Worm (Caenorhabditis elegans): ENCODE measurements around the gene F08F8.7.

F08F8.7 gene

ce11 chrIII:7373802-7374435 lies 27.0 kb upstream of the F08F8.7 start:
- TF ChIP-seq T26A8.4 (GFP tag; IDR thresholded peaks at IDR 0.05) (peak; percentile 90), nhr-6 (tag; optimal IDR thresholded peaks at IDR 0.05) (no peak), F37D6.2 (tag; optimal IDR thresholded peaks at IDR 0.05) (no peak), fkh-10 (GFP tag; optimal IDR thresholded peaks at IDR 0.05) (no peak), unc-62 (GFP tag; optimal IDR thresholded peaks at IDR 0.05 in 1 of 2) (no peak), unc-62 (tag; optimal IDR thresholded peaks at IDR 0.05) (no peak), arid-1 (GFP tag; conservative IDR thresholded peaks at IDR 0.05) (0 out of 2 replicates have a peak, but pooled peaks have one; percentile 14), egl-43 (GFP tag; IDR thresholded peaks at IDR 0.05) (0 out of 2 replicates have a peak, but pooled peaks have one; percentile 22), nhr-25 (tag; optimal IDR thresholded peaks at IDR 0.05; ENCODE audit: borderline replicate concordance, insufficient read depth) (no peak), nhr-42 (GFP tag; IDR thresholded peaks at IDR 0.05) (0 out of 2 replicates have a peak, but pooled peaks have one; percentile 37), nhr-111 (GFP tag; optimal IDR thresholded peaks at IDR 0.05) (no peak), mdl-1 (tag; optimal IDR thresholded peaks at IDR 0.05) (no peak), T20F7.1 (GFP tag; optimal IDR thresholded peaks at IDR 0.05) (no peak), D1046.2 (GFP tag; IDR thresholded peaks at IDR 0.05) (no peak), ctbp-1 (GFP tag; IDR thresholded peaks at IDR 0.05) (0 out of 2 replicates have a peak, but pooled peaks have one; percentile 19)

DNA sequence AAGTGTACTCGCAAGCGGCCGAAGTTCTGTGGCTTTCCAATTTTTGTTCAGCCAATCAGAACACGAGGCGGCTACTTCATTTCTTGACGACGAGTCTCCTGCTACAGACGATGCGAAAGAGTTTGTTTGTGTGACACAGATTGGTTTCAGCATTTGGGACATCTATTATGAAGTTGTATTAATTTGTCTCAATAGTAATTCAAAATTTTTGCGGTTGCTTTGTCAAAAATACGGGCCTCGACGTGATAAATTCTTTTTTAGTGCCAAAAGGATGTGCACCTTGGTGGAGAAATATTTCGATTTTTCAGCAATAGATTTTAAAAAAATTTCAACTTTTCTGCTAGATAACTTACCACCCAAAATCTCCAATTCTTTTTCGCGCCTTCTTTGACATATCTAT lies 23.6 kb upstream of the F08F8.7 start:
- TF ChIP-seq unc-62 (GFP tag; optimal IDR thresholded peaks at IDR 0.05 in 1 of 2) (peak in 1 of 2 experiments; percentile 98), unc-62 (tag; optimal IDR thresholded peaks at IDR 0.05) (no peak), zfp-3 (GFP tag; conservative IDR thresholded peaks at IDR 0.05) (no peak)

- TF ChIP-seq F44E2.7 (GFP tag; IDR thresholded peaks at IDR 0.05) (no peak), pha-4 (GFP tag; IDR thresholded peaks at IDR 0.05) (no peak), pha-4 (tag; optimal IDR thresholded peaks at IDR 0.05) (no peak), mep-1 (tag; optimal IDR thresholded peaks at IDR 0.05) (peak; percentile 90), T26A8.4 (GFP tag; IDR thresholded peaks at IDR 0.05) (peak; percentile 81; the same call in 1 of the 2 replicates), zfp-3 (GFP tag; conservative IDR thresholded peaks at IDR 0.05) (peak; percentile 70; the same call in 1 of the 2 replicates), D1046.2 (GFP tag; IDR thresholded peaks at IDR 0.05) (peak; percentile 85), nhr-48 (tag; optimal IDR thresholded peaks at IDR 0.05) (peak; percentile 38), lsy-2 (tag; optimal IDR thresholded peaks at IDR 0.05) (peak in 1 of 2 experiments; percentile 53), ceh-20 (GFP tag; IDR thresholded peaks at IDR 0.05) (no peak), duxl-1 (tag; optimal IDR thresholded peaks at IDR 0.05; ENCODE audit: poor library complexity) (peak; percentile 47), snpc-1.2 (GFP tag; IDR thresholded peaks at IDR 0.05) (peak; percentile 40; the same call in 1 of the 2 replicates), dve-1 (tag; optimal IDR thresholded peaks at IDR 0.05; ENCODE audit: insufficient read depth) (peak; percentile 1), ZK546.5 (tag; optimal IDR thresholded peaks at IDR 0.05) (no peak), dmd-6 (GFP tag; IDR thresholded peaks at IDR 0.05) (no peak), nhr-6 (tag; optimal IDR thresholded peaks at IDR 0.05) (no peak), nhr-102 (tag; optimal IDR thresholded peaks at IDR 0.05) (peak; percentile 68), daf-16 (GFP tag; optimal IDR thresholded peaks at IDR 0.05) (no peak), daf-16 (tag; optimal IDR thresholded peaks at IDR 0.05) (peak; percentile 33), aha-1 (tag) (peak; percentile 53), Y75B8A.6 (GFP tag; IDR thresholded peaks at IDR 0.05) (0 out of 2 replicates have a peak, but pooled peaks have one; percentile 51), gei-8 (GFP tag; optimal IDR thresholded peaks at IDR 0.05) (peak; percentile 34), vab-7 (GFP tag; IDR thresholded peaks at IDR 0.05) (no peak), sdz-12 (GFP tag; optimal IDR thresholded peaks at IDR 0.05) (peak; percentile 83), set-16 (GFP tag; IDR thresholded peaks at IDR 0.05) (no peak), hif-1 (tag; optimal IDR thresholded peaks at IDR 0.05) (no peak)
These were observed 22.6 kb upstream of the F08F8.7 start for ce11 chrIII:7369394-7370024.
